Fruit fly (Drosophila melanogaster) whole organism, embryonic: ENCODE data around the gene CG5181.

ENCODE experiments used
- Asciz ChIP-seq: fragments of 200-800 bp; sonication (Bioruptor generic); optimal IDR thresholded peaks from 2 replicates; lab custom pipeline; 2017; ENCODE audit warnings: missing biosample characterization, mild to moderate bottlenecking, missing genetic modification characterization, missing genetic modification reagents
- Bteb2 ChIP-seq: fragments of 200-800 bp; sonication (Bioruptor generic); optimal IDR thresholded peaks from 2 replicates; lab custom pipeline; 2016; ENCODE audit warnings: missing biosample characterization, missing genetic modification characterization
- CG10565 ChIP-seq: fragments of 200-800 bp; sonication (Bioruptor generic); optimal IDR thresholded peaks from 3 replicates; lab custom pipeline; 2016; ENCODE audit warnings: missing biosample characterization, mild to moderate bottlenecking, missing genetic modification characterization
- CG11247 ChIP-seq: fragments of 200-800 bp; sonication (Bioruptor generic); IDR thresholded peaks from 2 replicates; pipeline ENCODE4 v1.3.6; 2022; ENCODE audit warnings: missing biosample characterization, missing genetic modification characterization
- CG13424 ChIP-seq: fragments of 200-800 bp; sonication (Bioruptor generic); optimal IDR thresholded peaks from 2 replicates; lab custom pipeline; 2019; ENCODE audit warnings: missing biosample characterization, mild to moderate bottlenecking, missing genetic modification characterization, moderate library complexity
- CG16863 ChIP-seq: fragments of 200-800 bp; sonication (Bioruptor generic); optimal IDR thresholded peaks from 3 replicates; lab custom pipeline; 2016; ENCODE audit warnings: missing biosample characterization, missing genetic modification characterization
- CG18011 ChIP-seq: fragments of 200-800 bp; sonication (Bioruptor generic); optimal IDR thresholded peaks from 2 replicates; lab custom pipeline; 2017; ENCODE audit warnings: missing biosample characterization, missing genetic modification characterization, mild to moderate bottlenecking, moderate library complexity, missing genotype
- CG2120 ChIP-seq: fragments of 200-800 bp; sonication (Bioruptor generic); optimal IDR thresholded peaks from 3 replicates; lab custom pipeline; 2016; ENCODE audit warnings: missing biosample characterization, missing genetic modification characterization
- CG30403 ChIP-seq: fragments of 200-800 bp; sonication (Bioruptor generic); optimal IDR thresholded peaks from 3 replicates; lab custom pipeline; 2016; ENCODE audit warnings: missing biosample characterization, missing genetic modification characterization
- CG3065 ChIP-seq: fragments of 200-800 bp; sonication (Bioruptor generic); optimal IDR thresholded peaks from 2 replicates; lab custom pipeline; 2016; ENCODE audit warnings: missing biosample characterization, missing genetic modification characterization
- CG31441 ChIP-seq: fragments of 200-800 bp; sonication (Bioruptor generic); IDR thresholded peaks from 2 replicates; pipeline ENCODE4 v1.3.6; 2022; ENCODE audit warnings: missing biosample characterization, missing genetic modification characterization
- CG32772 ChIP-seq: fragments of 200-800 bp; sonication (Bioruptor generic); IDR thresholded peaks from 2 replicates; pipeline ENCODE4 v1.3.6; 2022; ENCODE audit warnings: missing biosample characterization, missing genetic modification characterization
- CG3407 ChIP-seq: fragments of 200-800 bp; sonication (Bioruptor generic); optimal IDR thresholded peaks from 2 replicates; lab custom pipeline; 2018; ENCODE audit warnings: missing biosample characterization, mild to moderate bottlenecking, missing genetic modification characterization
- CG34376 ChIP-seq: fragments of 200-800 bp; sonication (Bioruptor generic); optimal IDR thresholded peaks from 2 replicates; lab custom pipeline; 2018; ENCODE audit warnings: missing biosample characterization, mild to moderate bottlenecking, missing genetic modification characterization
- CG5953 ChIP-seq: fragments of 200-800 bp; sonication (Bioruptor generic); IDR thresholded peaks from 2 replicates; pipeline ENCODE4 v1.3.6; 2022; ENCODE audit warnings: missing biosample characterization, missing genetic modification characterization
- CG6689 ChIP-seq: fragments of 200-800 bp; sonication (Bioruptor generic); IDR thresholded peaks from 2 replicates; pipeline ENCODE4 v1.3.6; 2022; ENCODE audit warnings: missing biosample characterization, missing genetic modification characterization
- CG7372 ChIP-seq: fragments of 200-800 bp; sonication (Bioruptor generic); IDR thresholded peaks from 2 replicates; pipeline ENCODE4 v1.3.6; 2022; ENCODE audit warnings: missing biosample characterization, missing genetic modification characterization
- CG7987 ChIP-seq: fragments of 200-800 bp; sonication (Bioruptor generic); optimal IDR thresholded peaks from 2 replicates; lab custom pipeline; 2018; ENCODE audit warnings: missing biosample characterization, mild to moderate bottlenecking, missing genetic modification characterization, moderate library complexity
- CG8765 ChIP-seq: fragments of 200-800 bp; sonication (Bioruptor generic); IDR thresholded peaks from 2 replicates; pipeline ENCODE4 v1.3.6; 2022; ENCODE audit warnings: missing biosample characterization, missing genetic modification characterization
- CG9727 ChIP-seq: fragments of 200-800 bp; sonication (Bioruptor generic); optimal IDR thresholded peaks from 3 replicates; lab custom pipeline; 2017; ENCODE audit warnings: missing biosample characterization, mild to moderate bottlenecking, missing genetic modification characterization
- CG9817 ChIP-seq: fragments of 200-800 bp; sonication (Bioruptor generic); optimal IDR thresholded peaks from 2 replicates; lab custom pipeline; 2018; ENCODE audit warnings: missing biosample characterization, mild to moderate bottlenecking, missing genetic modification characterization, moderate library complexity
- CG9932 ChIP-seq: fragments of 200-800 bp; sonication (Bioruptor generic); IDR thresholded peaks from 2 replicates; pipeline ENCODE4 v1.3.6; 2022; ENCODE audit warnings: missing biosample characterization, missing genetic modification characterization
- Camta ChIP-seq: fragments of 200-800 bp; sonication (Bioruptor generic); optimal IDR thresholded peaks from 2 replicates; lab custom pipeline; 2016; ENCODE audit warnings: missing biosample characterization, missing genetic modification characterization
- CrebB ChIP-seq: fragments of 200-800 bp; sonication (Bioruptor generic); optimal IDR thresholded peaks from 3 replicates; lab custom pipeline; 2018; ENCODE audit warnings: missing biosample characterization, mild to moderate bottlenecking, missing genetic modification characterization
- Doc2 ChIP-seq: fragments of 200-800 bp; sonication (Bioruptor generic); IDR thresholded peaks from 2 replicates; pipeline ENCODE4 v1.3.6; 2022; ENCODE audit warnings: missing biosample characterization, missing genetic modification characterization
- HLH54F ChIP-seq: fragments of 200-800 bp; sonication (Bioruptor generic); optimal IDR thresholded peaks from 3 replicates; lab custom pipeline; 2016; ENCODE audit warnings: missing biosample characterization, missing genetic modification characterization
- HLHmδ ChIP-seq: fragments of 200-800 bp; sonication (Bioruptor generic); optimal IDR thresholded peaks from 2 replicates; lab custom pipeline; 2018; ENCODE audit warnings: missing biosample characterization, mild to moderate bottlenecking, missing genetic modification characterization, moderate library complexity
- HmgZ ChIP-seq: fragments of 200-800 bp; sonication (Bioruptor generic); optimal IDR thresholded peaks from 2 replicates; lab custom pipeline; 2018; ENCODE audit warnings: missing biosample characterization, mild to moderate bottlenecking, missing genetic modification characterization
- Kr ChIP-seq: fragments of 200-800 bp; sonication (Bioruptor generic); optimal IDR thresholded peaks from 2 replicates; lab custom pipeline; 2017; ENCODE audit warnings: missing biosample characterization, mild to moderate bottlenecking, missing genetic modification characterization
- Mad ChIP-seq: fragments of 200-800 bp; sonication (Bioruptor generic); optimal IDR thresholded peaks from 2 replicates; lab custom pipeline; 2016; ENCODE audit warnings: missing biosample characterization, missing genetic modification characterization
- Nf-YC ChIP-seq: fragments of 200-800 bp; optimal IDR thresholded peaks from 3 replicates; lab custom pipeline; 2019; ENCODE audit warnings: missing biosample characterization, mild to moderate bottlenecking, missing genetic modification characterization, moderate library complexity
- Opbp ChIP-seq: fragments of 200-800 bp; sonication (Bioruptor generic); IDR thresholded peaks from 3 replicates; pipeline ENCODE4 v1.3.6; 2022; ENCODE audit warnings: missing biosample characterization, missing genetic modification characterization; ENCODE audit not compliant: partially characterized antibody
- PHDP ChIP-seq: fragments of 200-800 bp; sonication (Bioruptor generic); optimal IDR thresholded peaks from 3 replicates; lab custom pipeline; 2018; ENCODE audit warnings: missing biosample characterization, mild to moderate bottlenecking, missing genetic modification characterization, moderate library complexity
- Tbp ChIP-seq: fragments of >200 bp; optimal IDR thresholded peaks from 2 replicates; lab custom pipeline; 2018; ENCODE audit warnings: missing biosample characterization, missing genetic modification characterization
- ase ChIP-seq: fragments of 200-800 bp; sonication (Bioruptor generic); IDR thresholded peaks from 3 replicates; pipeline ENCODE4 v1.3.6; 2022; ENCODE audit warnings: missing biosample characterization, missing genetic modification characterization
- ash1 ChIP-seq: fragments of 200-800 bp; sonication (Bioruptor generic); optimal IDR thresholded peaks from 2 replicates; lab custom pipeline; 2018; ENCODE audit warnings: missing biosample characterization, mild to moderate bottlenecking, missing genetic modification characterization
- bbx ChIP-seq: fragments of 200-800 bp; sonication (Bioruptor generic); IDR thresholded peaks from 2 replicates; pipeline ENCODE4 v1.3.6; 2022; ENCODE audit warnings: missing biosample characterization, missing genetic modification characterization; ENCODE audit not compliant: partially characterized antibody
- ems ChIP-seq: fragments of 200-800 bp; sonication (Bioruptor generic); optimal IDR thresholded peaks from 3 replicates; lab custom pipeline; 2016; ENCODE audit warnings: missing biosample characterization, missing genetic modification characterization
- kay ChIP-seq: fragments of 200-800 bp; sonication (Bioruptor generic); optimal IDR thresholded peaks from 2 replicates; lab custom pipeline; 2016; ENCODE audit warnings: missing biosample characterization, missing genetic modification characterization
- lilli ChIP-seq: fragments of 200-800 bp; sonication (Bioruptor generic); optimal IDR thresholded peaks from 3 replicates; lab custom pipeline; 2016; ENCODE audit warnings: missing biosample characterization, missing genetic modification characterization
- nerfin-1 ChIP-seq: fragments of 200-800 bp; sonication (Bioruptor generic); optimal IDR thresholded peaks from 3 replicates; lab custom pipeline; 2019; ENCODE audit warnings: missing biosample characterization, mild to moderate bottlenecking, missing genetic modification characterization, moderate library complexity
- oc ChIP-seq: fragments of 200-800 bp; sonication (Bioruptor generic); optimal IDR thresholded peaks from 2 replicates; lab custom pipeline; 2018; ENCODE audit warnings: missing biosample characterization, mild to moderate bottlenecking, missing genetic modification characterization, moderate library complexity
- pita ChIP-seq: fragments of 200-800 bp; sonication (Bioruptor generic); optimal IDR thresholded peaks from 2 replicates; lab custom pipeline; 2017; ENCODE audit warnings: missing biosample characterization, mild to moderate bottlenecking, missing genetic modification characterization
- psq ChIP-seq: fragments of 200-800 bp; sonication (Bioruptor generic); optimal IDR thresholded peaks from 2 replicates; lab custom pipeline; 2017; ENCODE audit warnings: missing biosample characterization, missing genetic modification characterization
- seq ChIP-seq: fragments of 200-800 bp; sonication (Bioruptor generic); IDR thresholded peaks from 2 replicates; pipeline ENCODE4 v1.3.6; 2022; ENCODE audit warnings: missing biosample characterization, missing genetic modification characterization
- sisA ChIP-seq: fragments of 200-800 bp; sonication (Bioruptor generic); IDR thresholded peaks from 2 replicates; pipeline ENCODE4 v1.3.6; 2022; ENCODE audit warnings: missing biosample characterization, missing genetic modification characterization
- stwl ChIP-seq: fragments of 200-800 bp; sonication (Bioruptor generic); optimal IDR thresholded peaks from 3 replicates; lab custom pipeline; 2018; ENCODE audit warnings: missing biosample characterization, mild to moderate bottlenecking, missing genetic modification characterization, moderate library complexity
- trem ChIP-seq: fragments of 200-800 bp; optimal IDR thresholded peaks from 3 replicates; lab custom pipeline; 2019; ENCODE audit warnings: missing biosample characterization, mild to moderate bottlenecking, missing genetic modification characterization, moderate library complexity
- unpg ChIP-seq: fragments of 200-800 bp; sonication (Bioruptor generic); optimal IDR thresholded peaks from 3 replicates; lab custom pipeline; 2018; ENCODE audit warnings: missing biosample characterization, mild to moderate bottlenecking, missing genetic modification characterization, moderate library complexity
- wdn ChIP-seq: fragments of 200-800 bp; sonication (Bioruptor generic); IDR thresholded peaks from 2 replicates; pipeline ENCODE4 v1.3.6; 2022; ENCODE audit warnings: missing biosample characterization, missing genetic modification characterization
- zen2 ChIP-seq: fragments of 200-800 bp; sonication (Bioruptor generic); IDR thresholded peaks from 3 replicates; pipeline ENCODE4 v1.3.6; 2022; ENCODE audit warnings: missing biosample characterization, missing genetic modification characterization; ENCODE audit not compliant: partially characterized antibody

Gene CG5181

dm6 chr2L:7423333-7423895 lies 13.8 kb upstream of the CG5181 start (continued):
- peak; percentile 36 for TF ChIP-seq CG13424 (tag; lab: Kevin White, UChicago)
- TF ChIP-seq CG3407 (GFP tag; lab: Kevin White, UChicago): no peak
- peak; percentile 81 for TF ChIP-seq CG2120 (GFP tag; lab: Kevin White, UChicago)
- TF ChIP-seq stwl (tag; lab: Kevin White, UChicago): peak; percentile 32
- TF ChIP-seq trem: no peak
- peak; percentile 54 for TF ChIP-seq CG32772 (GFP tag; lab: Robert Waterston, UW)
- peak; percentile 46 for TF ChIP-seq HLH54F (GFP tag; lab: Kevin White, UChicago)
- TF ChIP-seq nerfin-1 (tag; lab: Kevin White, UChicago): no peak
- no peak for TF ChIP-seq CrebB (tag; lab: Kevin White, UChicago)
- no peak for TF ChIP-seq Asciz (GFP tag; lab: Kevin White, UChicago)
- TF ChIP-seq Camta (GFP tag; lab: Kevin White, UChicago): peak; percentile 17
- peak; percentile 53 for TF ChIP-seq sisA
- peak; percentile 44 for TF ChIP-seq CG7987 (GFP tag; lab: Kevin White, UChicago)
- TF ChIP-seq Bteb2 (GFP tag; lab: Kevin White, UChicago): no peak
- TF ChIP-seq CG8765: peak; percentile 9; the same call in 1 of the 2 replicates
- no peak for TF ChIP-seq CG11247 (GFP tag; lab: Robert Waterston, UW)
- TF ChIP-seq kay: no peak
- no peak for TF ChIP-seq Mad
- TF ChIP-seq Nf-YC (tag; lab: Kevin White, UChicago): no peak
- peak; percentile 30 for TF ChIP-seq HmgZ (tag; lab: Kevin White, UChicago)
- peak; percentile 29 for TF ChIP-seq PHDP (tag; lab: Kevin White, UChicago)
- no peak for TF ChIP-seq ash1
- peak; percentile 66 for TF ChIP-seq lilli (GFP tag; lab: Kevin White, UChicago)
- TF ChIP-seq Kr (GFP tag; lab: Kevin White, UChicago): no peak
- peak; percentile 55 for TF ChIP-seq HLHmδ (GFP tag; lab: Kevin White, UChicago)
- peak; percentile 37 for TF ChIP-seq CG9727 (GFP tag; lab: Kevin White, UChicago)
- 0 out of 2 replicates have a peak, but pooled peaks have one; percentile 17 for TF ChIP-seq CG5953 (GFP tag; lab: Robert Waterston, UW)
- no peak for TF ChIP-seq CG10565 (GFP tag; lab: Kevin White, UChicago)
- no peak for TF ChIP-seq psq
- no peak for TF ChIP-seq Opbp (GFP tag; lab: Robert Waterston, UW)
- no peak; the same call in 1 of the 2 replicates for TF ChIP-seq CG7372 (GFP tag; lab: Robert Waterston, UW)
- peak; percentile 73 for TF ChIP-seq CG18011
- no peak for TF ChIP-seq ems (GFP tag; lab: Kevin White, UChicago)
- TF ChIP-seq Doc2: no peak
- no peak for TF ChIP-seq Tbp (GFP tag; lab: Kevin White, UChicago)
- no peak for TF ChIP-seq CG9817
- peak; percentile 18; the same call in 1 of the 2 replicates for TF ChIP-seq CG6689
- TF ChIP-seq unpg (GFP tag; lab: Kevin White, UChicago): peak; percentile 10
- TF ChIP-seq bbx (GFP tag; lab: Robert Waterston, UW): 0 out of 2 replicates have a peak, but pooled peaks have one; percentile 13
- TF ChIP-seq CG16863 (GFP tag; lab: Kevin White, UChicago): no peak
- no peak for TF ChIP-seq CG31441 (GFP tag; lab: Robert Waterston, UW)
- no peak for TF ChIP-seq zen2 (GFP tag; lab: Robert Waterston, UW)
- no peak for TF ChIP-seq seq (GFP tag; lab: Robert Waterston, UW)
- no peak for TF ChIP-seq oc (tag; lab: Kevin White, UChicago)
- TF ChIP-seq ase (GFP tag; lab: Robert Waterston, UW): 0 out of 3 replicates have a peak, but pooled peaks have one; percentile 37
- TF ChIP-seq CG30403: peak; percentile 57
- TF ChIP-seq CG3065 (GFP tag; lab: Kevin White, UChicago): no peak
- no peak for TF ChIP-seq wdn (GFP tag; lab: Robert Waterston, UW)
- TF ChIP-seq CG9932 (GFP tag; lab: Robert Waterston, UW): peak; percentile 72
- TF ChIP-seq pita (GFP tag; lab: Kevin White, UChicago): no peak
- peak; percentile 13 for TF ChIP-seq CG34376
